Fruit fly (Drosophila melanogaster): ENCODE results near the gene GstZ2.

DNA sequence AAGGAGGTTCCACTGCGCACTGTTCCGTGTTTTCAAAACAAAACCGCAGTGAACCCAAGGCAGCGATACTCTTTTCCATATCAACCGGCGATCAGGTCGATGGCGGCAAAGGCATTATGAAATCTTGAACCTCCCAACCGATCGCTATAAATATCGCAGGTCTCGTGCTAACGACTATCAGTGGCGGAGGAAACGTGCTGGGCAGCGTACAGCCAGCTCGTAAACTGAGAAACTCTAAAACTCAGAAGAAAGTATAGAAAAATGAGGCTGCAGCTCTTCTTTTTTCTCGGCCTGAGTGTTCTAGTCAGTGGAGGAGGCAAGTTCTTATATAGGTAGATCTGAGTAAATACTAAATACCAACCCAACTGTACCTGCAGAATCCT, 34.2 kb upstream of the GstZ2 start, which contains the start of gene phu:
- TF ChIP-seq CG15710 (tag; optimal IDR thresholded peaks at IDR 0.05) = no peak
- no peak for TF ChIP-seq CG4496 (GFP tag; IDR thresholded peaks at IDR 0.05)
- TF ChIP-seq Pif1A (GFP tag; optimal IDR thresholded peaks at IDR 0.05) = no peak
- TF ChIP-seq fd96Ca (GFP tag; IDR thresholded peaks at IDR 0.05) = no peak
- no peak for TF ChIP-seq CG8301 (tag; optimal IDR thresholded peaks at IDR 0.05)
- TF ChIP-seq EcR (GFP tag; optimal IDR thresholded peaks at IDR 0.05) = no peak
- TF ChIP-seq CG10348 (GFP tag; IDR thresholded peaks at IDR 0.05) = no peak
- no peak for TF ChIP-seq CG14655 (GFP tag; optimal IDR thresholded peaks at IDR 0.05)
- no peak for TF ChIP-seq Snoo (tag; optimal IDR thresholded peaks at IDR 0.05)
- TF ChIP-seq CG32121 (GFP tag; IDR thresholded peaks at IDR 0.05) = no peak
- no peak for TF ChIP-seq CG8159 (tag; optimal IDR thresholded peaks at IDR 0.05)

All from whole organism, pupa.